Worm (Caenorhabditis elegans) whole organism, L3 larva: ENCODE results near the gene snr-4.

ENCODE experiments used
- R02D3.7 ChIP-seq: fragments of 150-350 bp; optimal IDR thresholded peaks from 2 replicates; lab custom pipeline; 2014; ENCODE audit warnings: missing biosample characterization, missing genetic modification characterization
- aly-2 ChIP-seq: fragments of 150-350 bp; optimal IDR thresholded peaks from 2 replicates; lab custom pipeline; 2014; ENCODE audit warnings: missing biosample characterization, missing genetic modification characterization
- ama-1 ChIP-seq: fragments of 150-350 bp; optimal IDR thresholded peaks from 2 replicates; lab custom pipeline; 2018
- ceh-16 ChIP-seq: sonication (generic microtip); optimal IDR thresholded peaks from 2 replicates; lab custom pipeline; 2017; ENCODE audit warnings: missing biosample characterization, missing genetic modification characterization
- ceh-9 ChIP-seq: sonication (generic microtip); optimal IDR thresholded peaks from 2 replicates; lab custom pipeline; 2018; ENCODE audit warnings: missing biosample characterization, missing genetic modification characterization
- daf-12 ChIP-seq: fragments of 150-350 bp; optimal IDR thresholded peaks from 2 replicates; lab custom pipeline; 2014; ENCODE audit warnings: missing biosample characterization, missing genetic modification reagents, missing genetic modification characterization
- egl-27 ChIP-seq: sonication (generic microtip); optimal IDR thresholded peaks from 4 replicates; lab custom pipeline; 2017; ENCODE audit warnings: missing biosample characterization, missing genetic modification reagents, missing genetic modification characterization
- elt-3 ChIP-seq, 3 experiments: fragments of 150-350 bp in 1 of 3; sonication (generic microtip) in 2 of 3; optimal IDR thresholded peaks; 2 replicates in 2 of 3; 4 replicates in 1 of 3; lab custom pipeline; 2014 to 2017; ENCODE audit warnings: missing biosample characterization in 3 of 3, missing genetic modification characterization in 3 of 3
- jun-1 ChIP-seq: fragments of 150-350 bp; optimal IDR thresholded peaks from 2 replicates; lab custom pipeline; 2014; ENCODE audit warnings: missing biosample characterization, missing genetic modification reagents, missing genetic modification characterization
- lin-15B ChIP-seq: fragments of 150-350 bp; optimal IDR thresholded peaks from 2 replicates; lab custom pipeline; 2014; ENCODE audit warnings: missing biosample characterization, missing genetic modification characterization
- nhr-11 ChIP-seq: fragments of 150-350 bp; optimal IDR thresholded peaks from 2 replicates; lab custom pipeline; 2014; ENCODE audit warnings: missing biosample characterization, missing genetic modification characterization
- nhr-28 ChIP-seq: fragments of 150-350 bp; optimal IDR thresholded peaks from 2 replicates; lab custom pipeline; 2014; ENCODE audit warnings: missing biosample characterization, missing genetic modification characterization
- unc-62 ChIP-seq: fragments of 150-350 bp; sonication (generic microtip); optimal IDR thresholded peaks from 4 replicates; lab custom pipeline; 2014; ENCODE audit warnings: missing biosample characterization, missing genetic modification reagents, missing genetic modification characterization
- ztf-11 ChIP-seq: fragments of 150-350 bp; optimal IDR thresholded peaks from 2 replicates; lab custom pipeline; 2014; ENCODE audit warnings: missing biosample characterization, missing genetic modification characterization

ce11 chrV:11979673-11980561 lies at the start of gene snr-4:
- TF ChIP-seq nhr-28 (tag; lab: Kevin White, UChicago) (no peak), nhr-11 (tag; lab: Kevin White, UChicago) (peak; percentile 70), ceh-16 (tag; lab: Kevin White, UChicago) (peak; percentile 41), daf-12 (tag; lab: Kevin White, UChicago) (no peak), ama-1 (lab: Kevin White, UChicago) (peak; percentile 98), ztf-11 (no peak), jun-1 (tag; lab: Kevin White, UChicago) (peak; percentile 92), egl-27 (tag; lab: Kevin White, UChicago) (no peak), elt-3 (tag; optimal IDR thresholded peaks at IDR 0.05; lab: Kevin White, UChicago) (peak in 1 of 3 experiments; percentile 83), lin-15B (tag; lab: Kevin White, UChicago) (peak; percentile 92), ceh-9 (tag; lab: Kevin White, UChicago) (no peak), R02D3.7 (tag; lab: Kevin White, UChicago) (peak; percentile 86), aly-2 (tag; lab: Kevin White, UChicago) (peak; percentile 63), unc-62 (peak; percentile 40)
